Worm (Caenorhabditis elegans) whole organism, midembryonic: ENCODE data around the gene F54C9.3.

Experiments used
- T22C8.4 ChIP-seq: fragments of 200-800 bp; sonication (Bioruptor generic); IDR thresholded peaks from 2 replicates; pipeline ENCODE4 v1.3.6; 2022; ENCODE audit warnings: missing genetic modification characterization, missing compliant biosample characterization
- cog-1 ChIP-seq: sonication (generic microtip); optimal IDR thresholded peaks from 2 replicates; lab custom pipeline; 2016; ENCODE audit warnings: missing genetic modification characterization, missing compliant biosample characterization
- flt-1 ChIP-seq: fragments of 200-800 bp; sonication (Bioruptor generic); IDR thresholded peaks from 2 replicates; pipeline ENCODE4 v1.3.6; 2022; ENCODE audit warnings: missing genetic modification characterization, missing compliant biosample characterization
- klf-2 ChIP-seq: fragments of 200-800 bp; sonication (Bioruptor generic); conservative IDR thresholded peaks from 2 replicates; pipeline ENCODE4 v1.3.6; 2022; ENCODE audit warnings: missing genetic modification reagents, missing genetic modification characterization, missing compliant biosample characterization
- med-1 ChIP-seq: sonication (generic microtip); optimal IDR thresholded peaks from 2 replicates; lab custom pipeline; 2017; ENCODE audit warnings: missing genetic modification characterization, mild to moderate bottlenecking, missing compliant biosample characterization, antibody characterized with exemption, missing genetic modification reagents; ENCODE audit not compliant: insufficient read depth
- ref-1 ChIP-seq: fragments of 200-800 bp; sonication (Bioruptor generic); conservative IDR thresholded peaks from 2 replicates; pipeline ENCODE4 v1.3.6; 2022; ENCODE audit warnings: missing genetic modification reagents, missing genetic modification characterization, missing compliant biosample characterization
- tab-1 ChIP-seq: fragments of 200-800 bp; sonication (Bioruptor generic); IDR thresholded peaks from 2 replicates; pipeline ENCODE4 v1.3.6; 2022; ENCODE audit warnings: missing genetic modification characterization, missing compliant biosample characterization
- ztf-23 ChIP-seq: fragments of 200-800 bp; sonication (Bioruptor generic); IDR thresholded peaks from 2 replicates; pipeline ENCODE4 v1.3.6; 2022; ENCODE audit warnings: missing genetic modification reagents, missing genetic modification characterization, missing compliant biosample characterization
- ztf-29 ChIP-seq: fragments of 200-800 bp; sonication (Bioruptor generic); IDR thresholded peaks from 2 replicates; pipeline ENCODE4 v1.3.6; 2022; ENCODE audit warnings: missing genetic modification reagents, missing genetic modification characterization, missing compliant biosample characterization

ce11 chrII:8531181-8531759 lies 35.4 kb downstream of the F54C9.3 start, which contains the start of gene gldi-7:
- TF ChIP-seq tab-1 (GFP tag; lab: Robert Waterston, UW): no peak
- TF ChIP-seq ref-1 (GFP tag; lab: Robert Waterston, UW): no peak
- no peak for TF ChIP-seq flt-1 (GFP tag; lab: Robert Waterston, UW)
- no peak for TF ChIP-seq cog-1 (tag; lab: Kevin White, UChicago)
- no peak for TF ChIP-seq T22C8.4
- TF ChIP-seq ztf-29 (GFP tag; lab: Robert Waterston, UW): no peak
- no peak for TF ChIP-seq klf-2
- TF ChIP-seq ztf-23 (GFP tag; lab: Robert Waterston, UW): no peak
- no peak for TF ChIP-seq med-1 (GFP tag; lab: Kevin White, UChicago)
